Worm (Caenorhabditis elegans) whole organism, L3 larva: ENCODE data around the gene clx-1.
A peak's percentile ranks its signal among the peaks of the same experiment; 100 is the strongest.

ENCODE experiments used
- R02D3.7 ChIP-seq: fragments of 150-350 bp; optimal IDR thresholded peaks from 2 replicates; lab custom pipeline; 2014; ENCODE audit warnings: missing biosample characterization, missing genetic modification characterization
- ZK546.5 ChIP-seq: sonication (generic microtip); optimal IDR thresholded peaks from 2 replicates; lab custom pipeline; 2017; ENCODE audit warnings: missing biosample characterization, missing genetic modification characterization
- aly-2 ChIP-seq: fragments of 150-350 bp; optimal IDR thresholded peaks from 2 replicates; lab custom pipeline; 2014; ENCODE audit warnings: missing biosample characterization, missing genetic modification characterization
- ama-1 ChIP-seq: fragments of 150-350 bp; optimal IDR thresholded peaks from 2 replicates; lab custom pipeline; 2018
- ceh-16 ChIP-seq: sonication (generic microtip); optimal IDR thresholded peaks from 2 replicates; lab custom pipeline; 2017; ENCODE audit warnings: missing biosample characterization, missing genetic modification characterization
- ceh-28 ChIP-seq: fragments of 150-350 bp; optimal IDR thresholded peaks from 2 replicates; lab custom pipeline; 2014; ENCODE audit warnings: missing biosample characterization, missing genetic modification reagents, missing genetic modification characterization
- ceh-82 ChIP-seq: fragments of 150-350 bp; optimal IDR thresholded peaks from 2 replicates; lab custom pipeline; 2014; ENCODE audit warnings: missing biosample characterization, missing genetic modification characterization
- ceh-9 ChIP-seq: sonication (generic microtip); optimal IDR thresholded peaks from 2 replicates; lab custom pipeline; 2018; ENCODE audit warnings: missing biosample characterization, missing genetic modification characterization
- daf-12 ChIP-seq: fragments of 150-350 bp; optimal IDR thresholded peaks from 2 replicates; lab custom pipeline; 2014; ENCODE audit warnings: missing biosample characterization, missing genetic modification reagents, missing genetic modification characterization
- egl-27 ChIP-seq: sonication (generic microtip); optimal IDR thresholded peaks from 4 replicates; lab custom pipeline; 2017; ENCODE audit warnings: missing biosample characterization, missing genetic modification reagents, missing genetic modification characterization
- elt-2 ChIP-seq: sonication (generic microtip); optimal IDR thresholded peaks from 2 replicates; lab custom pipeline; 2016; ENCODE audit warnings: missing genetic modification reagents, mild to moderate bottlenecking, missing genetic modification characterization, missing compliant biosample characterization
- elt-3 ChIP-seq, 3 experiments: fragments of 150-350 bp in 1 of 3; sonication (generic microtip) in 2 of 3; optimal IDR thresholded peaks; 2 replicates in 2 of 3; 4 replicates in 1 of 3; lab custom pipeline; 2014 to 2017; ENCODE audit warnings: missing biosample characterization in 3 of 3, missing genetic modification characterization in 3 of 3
- eor-1 ChIP-seq, 2 experiments: fragments of 150-350 bp; optimal IDR thresholded peaks; 2 replicates each; lab custom pipeline; 2014 to 2018; ENCODE audit warnings: missing biosample characterization in 2 of 2, missing genetic modification characterization in 2 of 2
- fkh-10 ChIP-seq: sonication (generic microtip); optimal IDR thresholded peaks from 2 replicates; lab custom pipeline; 2017; ENCODE audit warnings: missing biosample characterization, missing genetic modification reagents, missing genetic modification characterization
- fos-1 ChIP-seq: fragments of 150-350 bp; optimal IDR thresholded peaks from 2 replicates; lab custom pipeline; 2014; ENCODE audit warnings: missing biosample characterization, missing genetic modification characterization
- hmg-11 ChIP-seq: sonication (generic microtip); optimal IDR thresholded peaks from 2 replicates; lab custom pipeline; 2016; ENCODE audit warnings: missing genetic modification characterization, missing compliant biosample characterization
- jun-1 ChIP-seq: fragments of 150-350 bp; optimal IDR thresholded peaks from 2 replicates; lab custom pipeline; 2014; ENCODE audit warnings: missing biosample characterization, missing genetic modification reagents, missing genetic modification characterization
- lin-15B ChIP-seq: fragments of 150-350 bp; optimal IDR thresholded peaks from 2 replicates; lab custom pipeline; 2014; ENCODE audit warnings: missing biosample characterization, missing genetic modification characterization
- lsy-12 ChIP-seq: sonication (generic microtip); optimal IDR thresholded peaks from 2 replicates; lab custom pipeline; 2016; ENCODE audit warnings: mild to moderate bottlenecking, missing genetic modification characterization, missing compliant biosample characterization
- nhr-12 ChIP-seq: fragments of 150-350 bp; optimal IDR thresholded peaks from 2 replicates; lab custom pipeline; 2014; ENCODE audit warnings: missing biosample characterization, missing genetic modification characterization
- nhr-23 ChIP-seq: fragments of 150-350 bp; optimal IDR thresholded peaks from 2 replicates; lab custom pipeline; 2014; ENCODE audit warnings: missing biosample characterization, missing genetic modification reagents, missing genetic modification characterization
- nhr-237 ChIP-seq: fragments of 150-350 bp; optimal IDR thresholded peaks from 2 replicates; lab custom pipeline; 2014; ENCODE audit warnings: missing biosample characterization, missing genetic modification characterization
- nhr-25 ChIP-seq: sonication (generic microtip); optimal IDR thresholded peaks from 2 replicates; lab custom pipeline; 2017; ENCODE audit warnings: missing biosample characterization, missing genetic modification characterization
- nhr-43 ChIP-seq: sonication (generic microtip); optimal IDR thresholded peaks from 2 replicates; lab custom pipeline; 2016; ENCODE audit warnings: mild to moderate bottlenecking, missing genetic modification characterization, missing compliant biosample characterization; ENCODE audit not compliant: poor library complexity, severe bottlenecking
- nhr-67 ChIP-seq: fragments of 150-350 bp; optimal IDR thresholded peaks from 2 replicates; lab custom pipeline; 2014; ENCODE audit warnings: missing biosample characterization, missing genetic modification characterization
- nhr-76 ChIP-seq: fragments of 150-350 bp; sonication (generic microtip); optimal IDR thresholded peaks from 5 replicates; lab custom pipeline; 2014; ENCODE audit warnings: missing biosample characterization, missing genetic modification characterization
- pha-4 ChIP-seq: fragments of 150-350 bp; optimal IDR thresholded peaks from 2 replicates; lab custom pipeline; 2014; ENCODE audit warnings: missing biosample characterization, missing genetic modification reagents, missing genetic modification characterization
- pqm-1 ChIP-seq: fragments of 150-350 bp; optimal IDR thresholded peaks from 2 replicates; lab custom pipeline; 2017; ENCODE audit warnings: missing biosample characterization, missing genetic modification characterization, inconsistent platforms
- sea-2 ChIP-seq: fragments of 150-350 bp; sonication (generic microtip); optimal IDR thresholded peaks from 4 replicates; lab custom pipeline; 2014; ENCODE audit warnings: missing biosample characterization, missing genetic modification reagents, missing genetic modification characterization
- skn-1 ChIP-seq: fragments of 150-350 bp; optimal IDR thresholded peaks from 2 replicates; lab custom pipeline; 2014; ENCODE audit warnings: missing biosample characterization, missing genetic modification characterization
- tbx-2 ChIP-seq: sonication (generic microtip); optimal IDR thresholded peaks from 2 replicates; lab custom pipeline; 2016; ENCODE audit warnings: mild to moderate bottlenecking, missing genetic modification characterization, missing compliant biosample characterization
- unc-39 ChIP-seq: sonication (generic microtip); optimal IDR thresholded peaks from 4 replicates; lab custom pipeline; 2017; ENCODE audit warnings: missing biosample characterization, missing genetic modification characterization
- zag-1 ChIP-seq: fragments of 150-350 bp; optimal IDR thresholded peaks from 2 replicates; lab custom pipeline; 2014; ENCODE audit warnings: missing biosample characterization, missing genetic modification characterization

clx-1 gene

ce11 chrIV:7728402-7728963 lies 6.0 kb upstream of the clx-1 start, which contains the start of gene sucg-1:
TSS of gene sucg-1 (plus strand) at chrIV:7728913.
- TF ChIP-seq elt-2 (tag; lab: Kevin White, UChicago): no peak
- peak; percentile 14 for TF ChIP-seq lin-15B (tag; lab: Kevin White, UChicago)
- TF ChIP-seq nhr-76: no peak
- TF ChIP-seq, all 47 proteins: peak for 1

ce11 chrIV:7731960-7732359 lies 2.5 kb upstream of the clx-1 start, which contains the start of the genes C50F7.9 and C50F7.3:
TSS of gene C50F7.9 (minus strand) at chrIV:7732060.
TSS of gene C50F7.3 (plus strand) at chrIV:7732329.
- TF ChIP-seq jun-1 (tag; lab: Kevin White, UChicago) (no peak), nhr-43 (tag; lab: Kevin White, UChicago) (no peak), ceh-16 (no peak), eor-1 (tag; optimal IDR thresholded peaks at IDR 0.05; lab: Kevin White, UChicago) (no peak), hmg-11 (tag; lab: Kevin White, UChicago) (no peak), elt-2 (tag; lab: Kevin White, UChicago) (no peak)

- no peak for TF ChIP-seq ceh-9 (tag; lab: Kevin White, UChicago)
- TF ChIP-seq lin-15B (tag; lab: Kevin White, UChicago): no peak
- no peak for TF ChIP-seq R02D3.7
- no peak for TF ChIP-seq nhr-43 (tag; lab: Kevin White, UChicago)
- no peak for TF ChIP-seq zag-1 (tag; lab: Kevin White, UChicago)
- no peak for TF ChIP-seq skn-1 (tag; lab: Kevin White, UChicago)
Observed at ce11 chrIV:7734173-7734572, 275 bp upstream of the clx-1 start.

ce11 chrIV:7736616-7737015 lies 2.2 kb downstream of the clx-1 start:
- no peak for TF ChIP-seq nhr-12 (tag; lab: Kevin White, UChicago)

ce11 chrIV:7743539-7743938 lies 9.1 kb downstream of the clx-1 start, which contains the start of gene npr-35:
TSS of gene npr-35 (plus strand) at chrIV:7743839.
- TF ChIP-seq eor-1 (tag; optimal IDR thresholded peaks at IDR 0.05; lab: Kevin White, UChicago): no peak
- TF ChIP-seq egl-27 (tag; lab: Kevin White, UChicago): no peak
- TF ChIP-seq nhr-67: no peak
- TF ChIP-seq ceh-9 (tag; lab: Kevin White, UChicago): no peak
- no peak for TF ChIP-seq ceh-28 (tag; lab: Kevin White, UChicago)
- TF ChIP-seq nhr-76: no peak
- TF ChIP-seq fos-1 (tag; lab: Kevin White, UChicago): no peak
- no peak for TF ChIP-seq lin-15B (tag; lab: Kevin White, UChicago)
- TF ChIP-seq nhr-237 (tag; lab: Kevin White, UChicago): no peak
- TF ChIP-seq unc-39: no peak

ce11 chrIV:7747838-7748237 lies 13.4 kb downstream of the clx-1 start, which contains the start of gene klo-1:
TSS of gene klo-1 (minus strand) at chrIV:7748225.
- TF ChIP-seq elt-2 (tag; lab: Kevin White, UChicago) (peak; percentile 88), pqm-1 (peak; percentile 52), pha-4 (tag; lab: Kevin White, UChicago) (no peak)

ce11 chrIV:7753108-7753507 lies 18.7 kb downstream of the clx-1 start, which contains the start of gene col-14:
TSS of gene col-14 (plus strand) at chrIV:7753408.
- TF ChIP-seq elt-2 (tag; lab: Kevin White, UChicago) (no peak), nhr-25 (tag; lab: Kevin White, UChicago) (peak; percentile 16), tbx-2 (tag; lab: Kevin White, UChicago) (no peak)

- no peak for TF ChIP-seq nhr-237 (tag; lab: Kevin White, UChicago)
- TF ChIP-seq sea-2 (GFP tag; lab: Kevin White, UChicago): no peak
- no peak for TF ChIP-seq R02D3.7
- TF ChIP-seq ceh-16: no peak
- TF ChIP-seq elt-3 (tag; optimal IDR thresholded peaks at IDR 0.05; lab: Kevin White, UChicago): no peak
- TF ChIP-seq nhr-67: no peak
- no peak for TF ChIP-seq lsy-12
- TF ChIP-seq eor-1 (tag; optimal IDR thresholded peaks at IDR 0.05; lab: Kevin White, UChicago): no peak
- TF ChIP-seq ZK546.5 (tag; lab: Kevin White, UChicago): no peak
- no peak for TF ChIP-seq aly-2 (tag; lab: Kevin White, UChicago)
- no peak for TF ChIP-seq nhr-76
- no peak for TF ChIP-seq hmg-11 (tag; lab: Kevin White, UChicago)
- TF ChIP-seq ama-1 (lab: Kevin White, UChicago): no peak
- no peak for TF ChIP-seq elt-2 (tag; lab: Kevin White, UChicago)
- no peak for TF ChIP-seq ceh-82
- TF ChIP-seq egl-27 (tag; lab: Kevin White, UChicago): no peak
- TF ChIP-seq daf-12 (tag; lab: Kevin White, UChicago): no peak
- no peak for TF ChIP-seq fkh-10 (GFP tag; lab: Kevin White, UChicago)
- no peak for TF ChIP-seq nhr-23
- TF ChIP-seq, all 47 proteins: peak for 0
Observed at ce11 chrIV:7754114-7754513, 19.7 kb downstream of the clx-1 start.
